Worm (Caenorhabditis elegans): ENCODE data around the gene srg-39.

DNA sequence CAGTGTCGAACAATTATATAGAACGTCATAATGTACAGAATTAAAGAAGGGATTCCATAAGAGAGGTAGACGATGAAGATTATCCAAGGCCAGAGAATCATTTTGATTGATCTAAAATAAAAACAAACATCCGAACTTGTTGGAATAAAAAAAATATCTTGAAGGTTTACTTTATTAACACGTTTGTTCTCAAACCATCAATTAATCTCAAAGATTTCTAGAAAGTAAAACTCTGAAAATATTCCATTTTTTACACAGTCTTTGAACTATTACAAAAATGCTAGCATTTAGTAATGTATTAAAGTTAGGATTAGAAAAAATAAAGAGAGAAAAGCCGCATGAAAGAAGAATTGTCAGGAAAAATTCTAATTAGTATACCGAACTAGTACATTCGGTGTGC lies 12.2 kb upstream of the srg-39 start, which contains the start of gene srg-40:
- TF ChIP-seq lin-15B (tag; optimal IDR thresholded peaks at IDR 0.05) (no peak), lin-39 (tag; optimal IDR thresholded peaks at IDR 0.05) (no peak), nhr-77 (tag; optimal IDR thresholded peaks at IDR 0.05) (no peak), snpc-4 (tag; optimal IDR thresholded peaks at IDR 0.05) (no peak), ceh-82 (tag; optimal IDR thresholded peaks at IDR 0.05) (no peak), ZK546.5 (tag; optimal IDR thresholded peaks at IDR 0.05) (no peak), daf-12 (tag; optimal IDR thresholded peaks at IDR 0.05) (no peak), unc-62 (GFP tag; optimal IDR thresholded peaks at IDR 0.05) (no peak)

Measured in whole organism, L3 larva.